Fruit fly (Drosophila melanogaster): Measurements from ENCODE around the gene CG13877.
A peak's percentile ranks its signal among the peaks of the same experiment; 100 is the strongest.

The CG13877 gene

dm6 chr3L:246644-247199 is 28.9 kb downstream of the CG13877 start (continued):
- TF ChIP-seq dan (GFP tag; IDR thresholded peaks at IDR 0.05) (no peak), Asciz (GFP tag; optimal IDR thresholded peaks at IDR 0.05) (no peak), tgo (GFP tag; IDR thresholded peaks at IDR 0.05) (peak; percentile 34; the same call in 1 of the 3 replicates), CG14014 (GFP tag; IDR thresholded peaks at IDR 0.05) (peak; percentile 60), Mad (GFP tag; optimal IDR thresholded peaks at IDR 0.05) (peak; percentile 9), Adf1 (GFP tag; IDR thresholded peaks at IDR 0.05) (peak; percentile 35; the same call in 1 of the 2 replicates), Hr51 (GFP tag; optimal IDR thresholded peaks at IDR 0.05) (peak in 1 of 2 experiments; percentile 12), CG8944 (GFP tag; optimal IDR thresholded peaks at IDR 0.05) (no peak), CG2875 (GFP tag; optimal IDR thresholded peaks at IDR 0.05) (peak; percentile 6), CG6175 (GFP tag; IDR thresholded peaks at IDR 0.05) (no peak), MBD-R2 (GFP tag; IDR thresholded peaks at IDR 0.05) (peak; percentile 55), seq (GFP tag; IDR thresholded peaks at IDR 0.05) (no peak), CG17186 (GFP tag; optimal IDR thresholded peaks at IDR 0.05) (peak; percentile 67), bbx (GFP tag; IDR thresholded peaks at IDR 0.05; ENCODE audit: partially characterized antibody) (peak; percentile 73), Kr (GFP tag; optimal IDR thresholded peaks at IDR 0.05) (no peak), pfk (GFP tag; optimal IDR thresholded peaks at IDR 0.05) (peak; percentile 48), Sry-δ (GFP tag; optimal IDR thresholded peaks at IDR 0.05) (peak; percentile 77), Hr3 (GFP tag; optimal IDR thresholded peaks at IDR 0.05) (peak; percentile 2), gfzf (GFP tag; optimal IDR thresholded peaks at IDR 0.05) (peak; percentile 49), CG3995 (GFP tag; optimal IDR thresholded peaks at IDR 0.05) (peak; percentile 20), CG16813 (GFP tag; IDR thresholded peaks at IDR 0.05; ENCODE audit: partially characterized antibody) (peak; percentile 73), Ets65A (GFP tag) (peak; percentile 96), Lim3 (GFP tag; IDR thresholded peaks at IDR 0.05) (no peak), CG10959 (GFP tag; IDR thresholded peaks at IDR 0.05) (no peak), cas (GFP tag; IDR thresholded peaks at IDR 0.05) (0 out of 2 replicates have a peak, but pooled peaks have one; percentile 10), chif (GFP tag; optimal IDR thresholded peaks at IDR 0.05) (peak; percentile 48 to 54), CG8388 (GFP tag; optimal IDR thresholded peaks at IDR 0.05) (no peak), Eip74EF (GFP tag; optimal IDR thresholded peaks at IDR 0.05) (no peak), CG15514 (GFP tag; optimal IDR thresholded peaks at IDR 0.05) (peak; percentile 76), Doc2 (GFP tag; IDR thresholded peaks at IDR 0.05) (no peak), jumu (GFP tag; optimal IDR thresholded peaks at IDR 0.05) (peak; percentile 42), CG2129 (GFP tag; IDR thresholded peaks at IDR 0.05; ENCODE audit: partially characterized antibody) (no peak), Blimp-1 (GFP tag; optimal IDR thresholded peaks at IDR 0.05) (no peak), CG5180 (GFP tag; optimal IDR thresholded peaks at IDR 0.05) (peak; percentile 85), peb (GFP tag; IDR thresholded peaks at IDR 0.05) (no peak), Doc3 (GFP tag; IDR thresholded peaks at IDR 0.05; ENCODE audit: partially characterized antibody) (no peak), CG8924 (tag; optimal IDR thresholded peaks at IDR 0.05) (no peak), ro (GFP tag; IDR thresholded peaks at IDR 0.05) (no peak), CG7357 (GFP tag; IDR thresholded peaks at IDR 0.05) (no peak), CrebB (tag; optimal IDR thresholded peaks at IDR 0.05) (no peak), CG5953 (GFP tag; IDR thresholded peaks at IDR 0.05) (peak; percentile 54; the same call in 1 of the 2 replicates), Dll (GFP tag; IDR thresholded peaks at IDR 0.05; ENCODE audit: partially characterized antibody) (peak; percentile 25; the same call in 2 of the 4 replicates), Awh (GFP tag; IDR thresholded peaks at IDR 0.05) (no peak), CG10321 (GFP tag; IDR thresholded peaks at IDR 0.05) (no peak), CG11560 (tag; IDR thresholded peaks at IDR 0.05) (0 out of 3 replicates have a peak, but pooled peaks have one; percentile 17), ap (GFP tag; IDR thresholded peaks at IDR 0.05) (no peak), sr (GFP tag; IDR thresholded peaks at IDR 0.05) (no peak), nmo (GFP tag; optimal IDR thresholded peaks at IDR 0.05) (peak; percentile 64), Fer1 (GFP tag; optimal IDR thresholded peaks at IDR 0.05) (no peak), CG18262 (tag; optimal IDR thresholded peaks at IDR 0.05) (no peak)
